Fruit fly (Drosophila melanogaster) ovary, adult (tissue): ENCODE results near the gene tal-2A.

Experiments
- CG17801 ChIP-seq: fragments of 200-800 bp; optimal IDR thresholded peaks from 2 replicates; lab custom pipeline; 2019; ENCODE audit warnings: missing biosample characterization, mild to moderate bottlenecking, missing genetic modification characterization, moderate library complexity; ENCODE audit not compliant: partially characterized antibody

tal-2A gene

DNA sequence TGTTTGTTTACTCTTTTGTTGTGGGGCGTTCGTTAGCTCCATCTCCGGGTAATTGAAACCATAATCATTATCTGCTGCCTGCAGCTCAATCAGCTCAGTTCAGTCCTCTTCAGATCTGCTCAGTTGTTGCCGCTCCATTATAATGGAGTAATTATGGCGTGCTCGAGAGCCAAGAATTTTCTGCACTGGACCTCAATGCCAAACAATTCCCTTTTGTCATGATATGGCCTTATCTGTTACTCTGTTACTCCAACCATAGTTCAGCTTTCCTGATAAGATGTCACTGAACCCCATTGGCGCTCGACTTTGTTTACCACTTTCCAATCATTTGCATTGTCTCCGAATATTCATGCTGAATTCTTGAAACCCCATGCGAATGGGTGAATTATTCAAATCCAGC is 22.1 kb upstream of the tal-2A start:
- TF ChIP-seq CG17801 (GFP tag; lab: Kevin White, UChicago): no peak

- TF ChIP-seq CG17801 (GFP tag; lab: Kevin White, UChicago): no peak
Observed at dm6 chr3R:13793105-13793978, 19.6 kb upstream of the tal-2A start.

- TF ChIP-seq CG17801 (GFP tag; lab: Kevin White, UChicago): no peak
Observed at dm6 chr3R:13793979-13794665, 18.8 kb upstream of the tal-2A start.

DNA sequence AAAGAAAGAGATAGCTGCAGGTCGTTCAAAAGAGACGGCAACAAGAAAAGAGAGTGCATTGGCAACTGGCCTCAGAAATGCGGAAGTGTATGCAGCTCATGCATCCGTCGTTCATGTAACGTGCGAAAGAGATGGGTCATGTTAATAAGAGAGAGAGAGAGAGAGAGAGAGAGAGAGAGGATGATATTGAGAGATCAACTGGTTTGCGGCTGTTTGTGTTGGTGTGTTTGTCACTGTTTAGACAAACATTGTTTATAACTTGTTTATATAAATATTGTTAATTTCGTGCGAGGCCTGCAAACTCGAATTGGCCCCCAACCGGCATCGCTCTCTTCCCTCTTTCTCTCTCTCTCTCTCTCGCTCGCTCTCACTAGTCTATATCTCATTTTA is 18.2 kb upstream of the tal-2A start:
- TF ChIP-seq CG17801 (GFP tag; lab: Kevin White, UChicago): no peak

dm6 chr3R:13796071-13796470 is 16.8 kb upstream of the tal-2A start:
- no peak for TF ChIP-seq CG17801 (GFP tag; lab: Kevin White, UChicago)

DNA sequence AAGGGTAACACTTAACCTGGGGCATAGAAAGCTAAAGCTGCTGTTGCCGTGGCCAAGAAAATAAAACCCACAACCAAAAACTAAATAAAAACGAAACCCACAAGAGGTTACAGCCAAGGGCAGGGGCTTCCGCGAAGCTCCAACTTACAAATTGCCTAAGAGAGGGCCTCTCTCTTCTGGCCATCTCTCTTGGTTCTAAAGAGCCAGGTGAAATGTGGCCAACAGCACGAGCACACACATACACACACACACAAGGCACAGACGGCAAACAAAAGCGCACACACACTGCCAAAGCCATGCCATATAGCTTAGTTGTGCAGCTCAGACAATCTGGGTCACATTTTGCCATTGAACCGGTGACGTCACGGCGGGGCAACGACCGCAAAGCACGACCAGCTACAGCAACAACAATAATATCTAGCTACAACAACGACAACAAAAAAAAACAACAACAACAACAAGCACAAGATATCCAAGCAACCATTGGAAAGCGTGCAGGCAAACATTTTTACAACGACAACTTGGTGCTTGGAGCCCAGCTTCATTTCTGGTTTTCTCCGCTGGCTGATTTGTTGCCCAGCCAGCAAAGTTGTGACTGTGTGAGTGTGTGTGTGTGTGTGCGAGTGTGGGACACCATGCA is 16.2 kb upstream of the tal-2A start:
- no peak for TF ChIP-seq CG17801 (GFP tag; lab: Kevin White, UChicago)

DNA sequence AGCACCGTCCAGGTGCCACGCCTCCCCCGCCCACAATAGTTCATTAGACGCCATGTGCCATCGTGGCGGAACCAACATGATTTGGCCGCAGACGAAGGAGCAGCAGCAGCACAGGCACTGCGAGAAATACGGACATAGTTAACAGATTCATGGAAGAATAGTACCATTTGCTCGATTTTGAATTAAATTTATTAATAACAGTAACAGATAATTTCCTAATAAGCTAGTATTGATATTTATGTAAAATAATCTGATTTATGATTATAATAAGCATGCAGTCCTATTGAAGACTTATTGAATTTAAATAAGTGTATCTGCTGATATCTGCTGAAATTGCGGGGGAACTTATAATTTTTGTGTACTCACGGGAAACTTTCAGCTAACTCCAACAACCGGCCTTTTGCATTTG is 15.6 kb upstream of the tal-2A start:
- no peak for TF ChIP-seq CG17801 (GFP tag; lab: Kevin White, UChicago)

dm6 chr3R:13797823-13798446 is 15.0 kb upstream of the tal-2A start:
- TF ChIP-seq CG17801 (GFP tag; lab: Kevin White, UChicago): no peak

DNA sequence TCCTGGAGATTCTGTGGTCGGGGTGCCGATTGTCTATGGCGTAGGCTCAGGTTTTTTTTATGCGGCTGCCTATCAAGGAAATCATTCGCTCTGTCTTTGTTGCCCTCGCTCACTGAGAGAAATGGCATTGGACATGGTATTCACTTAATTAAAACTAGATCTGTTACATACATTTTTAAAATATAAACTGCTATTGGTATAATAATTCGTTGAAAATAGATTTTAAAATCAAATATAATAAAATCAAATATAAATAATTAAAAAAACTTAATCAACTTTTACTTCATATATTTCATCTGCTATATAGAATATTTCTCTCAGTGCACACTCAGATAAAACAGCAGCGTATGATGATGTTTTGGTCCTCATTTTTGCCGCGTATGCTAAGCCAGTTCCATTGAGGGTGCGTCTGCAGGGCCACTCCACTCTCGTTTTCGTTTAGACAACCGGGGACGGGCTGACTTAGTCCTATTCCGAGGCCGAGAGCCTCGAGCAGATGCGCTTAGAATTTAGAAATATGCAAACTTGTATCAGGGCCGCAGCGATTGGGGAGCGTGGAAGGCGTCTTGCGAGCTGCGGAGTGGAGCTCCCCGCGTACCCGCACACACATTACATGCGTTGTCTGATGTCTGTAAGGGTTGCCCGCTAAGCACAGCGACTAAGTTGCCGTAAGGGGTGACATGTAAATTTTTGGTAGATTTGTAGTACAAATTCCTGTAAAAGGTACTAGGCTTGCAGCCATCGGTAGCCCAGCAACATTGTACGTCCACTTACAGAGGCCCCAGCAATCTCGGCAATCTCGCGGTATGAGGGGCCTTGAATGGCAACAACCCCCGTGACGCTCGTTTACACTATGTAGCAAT is 13.1 kb upstream of the tal-2A start:
- no peak for TF ChIP-seq CG17801 (GFP tag; lab: Kevin White, UChicago)

DNA sequence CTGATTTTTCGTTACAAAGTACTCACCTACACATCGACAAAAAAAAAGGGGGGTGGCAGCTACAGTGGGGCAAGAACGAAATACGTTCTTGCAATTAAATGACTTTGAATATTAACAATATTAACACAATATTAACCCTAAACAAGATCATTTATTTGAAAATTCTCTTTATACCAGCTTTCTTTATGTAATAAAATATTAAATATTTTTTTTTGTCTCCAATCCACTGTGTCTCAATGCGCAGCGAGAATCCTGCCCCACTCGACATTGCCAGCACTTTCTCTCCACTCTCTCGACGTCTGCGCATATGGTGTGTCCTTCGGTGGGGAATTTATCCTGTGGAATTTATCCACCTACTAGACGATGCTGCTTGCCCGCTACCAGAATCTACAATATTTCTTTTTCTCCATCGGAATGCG is 12.5 kb upstream of the tal-2A start:
- TF ChIP-seq CG17801 (GFP tag; lab: Kevin White, UChicago): no peak

dm6 chr3R:13801184-13802056 is 11.5 kb upstream of the tal-2A start:
- TF ChIP-seq CG17801 (GFP tag; lab: Kevin White, UChicago): no peak

- TF ChIP-seq CG17801 (GFP tag; lab: Kevin White, UChicago): no peak
Observed at dm6 chr3R:13802057-13802817, 10.7 kb upstream of the tal-2A start.
